Fruit fly (Drosophila melanogaster) whole organism, embryonic: Measurements from ENCODE around the gene CG13631.

Source experiments
- Aef1 ChIP-seq: fragments of 200-800 bp; sonication (Bioruptor generic); IDR thresholded peaks from 3 replicates; pipeline ENCODE4 v1.3.6; 2022; ENCODE audit warnings: missing biosample characterization, missing genetic modification characterization
- Asciz ChIP-seq: fragments of 200-800 bp; sonication (Bioruptor generic); optimal IDR thresholded peaks from 2 replicates; lab custom pipeline; 2017; ENCODE audit warnings: missing biosample characterization, mild to moderate bottlenecking, missing genetic modification characterization, missing genetic modification reagents
- B-H1 ChIP-seq: fragments of 200-800 bp; sonication (Bioruptor generic); IDR thresholded peaks from 3 replicates; pipeline ENCODE4 v1.3.6; 2022; ENCODE audit warnings: missing biosample characterization, missing genetic modification characterization
- CG10267 ChIP-seq: fragments of 200-800 bp; sonication (Bioruptor generic); optimal IDR thresholded peaks from 2 replicates; lab custom pipeline; 2018; ENCODE audit warnings: missing biosample characterization, mild to moderate bottlenecking, missing genetic modification characterization, moderate library complexity
- CG11093 ChIP-seq: fragments of 200-800 bp; sonication (Bioruptor generic); IDR thresholded peaks from 3 replicates; pipeline ENCODE4 v1.3.6; 2022; ENCODE audit warnings: missing biosample characterization, missing genetic modification characterization
- CG12942 ChIP-seq: fragments of 200-800 bp; sonication (Bioruptor generic); optimal IDR thresholded peaks from 3 replicates; lab custom pipeline; 2016; ENCODE audit warnings: missing biosample characterization, missing genetic modification characterization
- CG13287 ChIP-seq: fragments of 200-800 bp; sonication (Bioruptor generic); IDR thresholded peaks from 2 replicates; pipeline ENCODE4 v1.3.6; 2022; ENCODE audit warnings: missing biosample characterization, missing genetic modification characterization; ENCODE audit not compliant: partially characterized antibody
- CG14014 ChIP-seq: fragments of 200-800 bp; sonication (Bioruptor generic); IDR thresholded peaks from 2 replicates; pipeline ENCODE4 v1.3.6; 2022; ENCODE audit warnings: missing biosample characterization, missing genetic modification characterization
- CG14965 ChIP-seq: fragments of 200-800 bp; sonication (Bioruptor generic); optimal IDR thresholded peaks from 2 replicates; lab custom pipeline; 2016; ENCODE audit warnings: missing biosample characterization, missing genetic modification characterization, borderline replicate concordance
- CG15073 ChIP-seq: fragments of 200-800 bp; sonication (Bioruptor generic); optimal IDR thresholded peaks from 2 replicates; lab custom pipeline; 2016; ENCODE audit warnings: missing biosample characterization, missing genetic modification characterization
- CG17802 ChIP-seq: fragments of 200-800 bp; sonication (Bioruptor generic); optimal IDR thresholded peaks from 2 replicates; lab custom pipeline; 2018; ENCODE audit warnings: missing biosample characterization, mild to moderate bottlenecking, missing genetic modification characterization, moderate library complexity
- CG2120 ChIP-seq: fragments of 200-800 bp; sonication (Bioruptor generic); optimal IDR thresholded peaks from 3 replicates; lab custom pipeline; 2016; ENCODE audit warnings: missing biosample characterization, missing genetic modification characterization
- CG30020 ChIP-seq: fragments of 200-800 bp; optimal IDR thresholded peaks from 2 replicates; lab custom pipeline; 2019; ENCODE audit warnings: missing biosample characterization, mild to moderate bottlenecking, missing genetic modification characterization, moderate library complexity
- CG30431 ChIP-seq: fragments of 200-800 bp; sonication (Bioruptor generic); optimal IDR thresholded peaks from 2 replicates; lab custom pipeline; 2017; ENCODE audit warnings: missing biosample characterization, missing genetic modification characterization
- CG33213 ChIP-seq: fragments of 200-800 bp; sonication (Bioruptor generic); optimal IDR thresholded peaks from 3 replicates; lab custom pipeline; 2016; ENCODE audit warnings: missing biosample characterization, missing genetic modification characterization
- CG34376 ChIP-seq: fragments of 200-800 bp; sonication (Bioruptor generic); optimal IDR thresholded peaks from 2 replicates; lab custom pipeline; 2018; ENCODE audit warnings: missing biosample characterization, mild to moderate bottlenecking, missing genetic modification characterization
- CG4730 ChIP-seq: fragments of 200-800 bp; sonication (Bioruptor generic); IDR thresholded peaks from 2 replicates; pipeline ENCODE4 v1.3.6; 2022; ENCODE audit warnings: missing biosample characterization, missing genetic modification characterization
- CG4820 ChIP-seq: fragments of 200-800 bp; sonication (Bioruptor generic); optimal IDR thresholded peaks from 3 replicates; lab custom pipeline; 2016; ENCODE audit warnings: missing biosample characterization, missing genetic modification characterization
- CG4854 ChIP-seq: fragments of 200-800 bp; sonication (Bioruptor generic); optimal IDR thresholded peaks from 2 replicates; lab custom pipeline; 2016; ENCODE audit warnings: missing biosample characterization, missing genetic modification characterization, inconsistent platforms
- CG5245 ChIP-seq: fragments of 200-800 bp; sonication (Bioruptor generic); optimal IDR thresholded peaks from 3 replicates; lab custom pipeline; 2016; ENCODE audit warnings: missing biosample characterization, missing genetic modification characterization
- CG7357 ChIP-seq: fragments of 200-800 bp; sonication (Bioruptor generic); IDR thresholded peaks from 3 replicates; pipeline ENCODE4 v1.3.6; 2022; ENCODE audit warnings: missing biosample characterization, missing genetic modification characterization
- CG8089 ChIP-seq: fragments of 200-800 bp; sonication (Bioruptor generic); optimal IDR thresholded peaks from 3 replicates; lab custom pipeline; 2016; ENCODE audit warnings: missing biosample characterization, missing genetic modification characterization
- CG9932 ChIP-seq: fragments of 200-800 bp; sonication (Bioruptor generic); IDR thresholded peaks from 2 replicates; pipeline ENCODE4 v1.3.6; 2022; ENCODE audit warnings: missing biosample characterization, missing genetic modification characterization
- CHES-1-like ChIP-seq: fragments of 200-800 bp; sonication (Bioruptor generic); optimal IDR thresholded peaks from 2 replicates; lab custom pipeline; 2016; ENCODE audit warnings: missing biosample characterization, missing genetic modification characterization
- Doc2 ChIP-seq: fragments of 200-800 bp; sonication (Bioruptor generic); IDR thresholded peaks from 2 replicates; pipeline ENCODE4 v1.3.6; 2022; ENCODE audit warnings: missing biosample characterization, missing genetic modification characterization
- Fer2 ChIP-seq: fragments of 200-800 bp; sonication (Bioruptor generic); optimal IDR thresholded peaks from 2 replicates; lab custom pipeline; 2018; ENCODE audit warnings: missing biosample characterization, mild to moderate bottlenecking, missing genetic modification characterization, moderate library complexity
- Gsc ChIP-seq: fragments of 200-800 bp; sonication (Bioruptor generic); IDR thresholded peaks from 2 replicates; pipeline ENCODE4 v1.3.6; 2022; ENCODE audit warnings: missing biosample characterization, missing genetic modification characterization
- Hey ChIP-seq: fragments of 200-800 bp; sonication (Bioruptor generic); optimal IDR thresholded peaks from 3 replicates; lab custom pipeline; 2018; ENCODE audit warnings: missing biosample characterization, mild to moderate bottlenecking, missing genetic modification characterization
- Kr ChIP-seq: fragments of 200-800 bp; sonication (Bioruptor generic); optimal IDR thresholded peaks from 2 replicates; lab custom pipeline; 2017; ENCODE audit warnings: missing biosample characterization, mild to moderate bottlenecking, missing genetic modification characterization
- Lim3 ChIP-seq: fragments of 200-800 bp; sonication (Bioruptor generic); IDR thresholded peaks from 2 replicates; pipeline ENCODE4 v1.3.6; 2022; ENCODE audit warnings: missing biosample characterization, missing genetic modification characterization
- MESR4 ChIP-seq: fragments of 200-800 bp; sonication (Bioruptor generic); optimal IDR thresholded peaks from 2 replicates; lab custom pipeline; 2018; ENCODE audit warnings: missing biosample characterization, mild to moderate bottlenecking, missing genetic modification characterization, moderate library complexity
- Nf-YA ChIP-seq: fragments of 200-800 bp; sonication (Bioruptor generic); IDR thresholded peaks from 2 replicates; pipeline ENCODE4 v1.3.6; 2022; ENCODE audit warnings: missing biosample characterization, missing genetic modification characterization
- danr ChIP-seq: fragments of 200-800 bp; sonication (Bioruptor generic); IDR thresholded peaks from 2 replicates; pipeline ENCODE4 v1.3.6; 2022; ENCODE audit warnings: missing biosample characterization, missing genetic modification characterization
- dm ChIP-seq: fragments of 200-800 bp; sonication (Bioruptor generic); optimal IDR thresholded peaks from 3 replicates; lab custom pipeline; 2016; ENCODE audit warnings: missing biosample characterization, missing genetic modification characterization
- exex ChIP-seq: fragments of 200-800 bp; sonication (Bioruptor generic); optimal IDR thresholded peaks from 4 replicates; lab custom pipeline; 2018; ENCODE audit warnings: missing biosample characterization, mild to moderate bottlenecking, missing genetic modification characterization, moderate library complexity
- ftz-f1 ChIP-seq: fragments of 200-800 bp; sonication (Bioruptor generic); optimal IDR thresholded peaks from 2 replicates; lab custom pipeline; 2016; ENCODE audit warnings: missing biosample characterization, missing genetic modification characterization
- hb ChIP-seq: fragments of 200-800 bp; sonication (Bioruptor generic); IDR thresholded peaks from 3 replicates; pipeline ENCODE4 v1.3.6; 2022; ENCODE audit warnings: missing biosample characterization, missing genetic modification characterization; ENCODE audit not compliant: partially characterized antibody
- hbn ChIP-seq: fragments of 200-800 bp; sonication (Bioruptor generic); IDR thresholded peaks from 2 replicates; pipeline ENCODE4 v1.3.6; 2022; ENCODE audit warnings: missing biosample characterization, missing genetic modification characterization; ENCODE audit not compliant: partially characterized antibody
- insv ChIP-seq, 2 experiments: fragments of 200-800 bp; sonication (Bioruptor generic); optimal IDR thresholded peaks; 3 replicates each; lab custom pipeline; 2016 to 2018; ENCODE audit warnings: missing biosample characterization in 2 of 2, missing genetic modification characterization in 2 of 2
- jing ChIP-seq: fragments of 200-800 bp; sonication (Bioruptor generic); optimal IDR thresholded peaks from 2 replicates; lab custom pipeline; 2018; ENCODE audit warnings: missing biosample characterization, mild to moderate bottlenecking, missing genetic modification characterization
- nerfin-1 ChIP-seq: fragments of 200-800 bp; sonication (Bioruptor generic); optimal IDR thresholded peaks from 3 replicates; lab custom pipeline; 2019; ENCODE audit warnings: missing biosample characterization, mild to moderate bottlenecking, missing genetic modification characterization, moderate library complexity
- nerfin-2 ChIP-seq: fragments of 200-800 bp; sonication (Bioruptor generic); IDR thresholded peaks from 2 replicates; pipeline ENCODE4 v1.3.6; 2022; ENCODE audit warnings: missing biosample characterization, missing genetic modification characterization; ENCODE audit not compliant: partially characterized antibody
- nom ChIP-seq: fragments of 200-800 bp; sonication (Bioruptor generic); optimal IDR thresholded peaks from 2 replicates; lab custom pipeline; 2017; ENCODE audit warnings: missing biosample characterization, missing genetic modification characterization, mild to moderate bottlenecking, moderate library complexity, missing genetic modification reagents
- org-1 ChIP-seq: fragments of 200-800 bp; sonication (Bioruptor generic); optimal IDR thresholded peaks from 2 replicates; lab custom pipeline; 2017; ENCODE audit warnings: missing biosample characterization, missing genetic modification characterization
- pho ChIP-seq: fragments of 200-800 bp; sonication (Bioruptor generic); optimal IDR thresholded peaks from 2 replicates; lab custom pipeline; 2016; ENCODE audit warnings: missing biosample characterization, missing genetic modification characterization
- ro ChIP-seq: fragments of 200-800 bp; sonication (Bioruptor generic); IDR thresholded peaks from 2 replicates; pipeline ENCODE4 v1.3.6; 2022; ENCODE audit warnings: missing biosample characterization, missing genetic modification characterization
- run ChIP-seq: fragments of 200-800 bp; sonication (Bioruptor generic); optimal IDR thresholded peaks from 3 replicates; lab custom pipeline; 2018; ENCODE audit warnings: missing biosample characterization, mild to moderate bottlenecking, missing genetic modification characterization
- sens ChIP-seq: fragments of 200-800 bp; sonication (Bioruptor generic); peaks from one replicate; lab custom pipeline; 2016; ENCODE audit warnings: missing biosample characterization, missing genetic modification characterization
- tup ChIP-seq: fragments of 200-800 bp; sonication (Bioruptor generic); optimal IDR thresholded peaks from 2 replicates; lab custom pipeline; 2016; ENCODE audit warnings: missing biosample characterization, mild to moderate bottlenecking, missing genetic modification characterization, moderate library complexity

Gene CG13631

dm6 chr3R:24810844-24811625 is 41.9 kb downstream of the CG13631 start (continued):
- TF ChIP-seq Doc2 (GFP tag; lab: Robert Waterston, UW): peak; percentile 77
- TF ChIP-seq hbn (GFP tag; lab: Robert Waterston, UW): no peak
- no peak for TF ChIP-seq CG13287 (GFP tag; lab: Robert Waterston, UW)
- TF ChIP-seq nerfin-2 (GFP tag; lab: Robert Waterston, UW): no peak
- TF ChIP-seq CG17802 (tag; lab: Kevin White, UChicago): peak; percentile 67
- peak; percentile 95 for TF ChIP-seq CG2120 (GFP tag; lab: Kevin White, UChicago)
- peak; percentile 40 for TF ChIP-seq ftz-f1 (GFP tag; lab: Kevin White, UChicago)
- peak; percentile 19 for TF ChIP-seq nom
- peak; percentile 97 for TF ChIP-seq sens
- TF ChIP-seq tup (GFP tag; lab: Kevin White, UChicago): peak; percentile 80
- peak; percentile 59 for TF ChIP-seq run (tag; lab: Kevin White, UChicago)
- TF ChIP-seq MESR4 (GFP tag; lab: Kevin White, UChicago): peak; percentile 44
- peak; percentile 87 for TF ChIP-seq B-H1 (GFP tag; lab: Robert Waterston, UW)
- TF ChIP-seq CG14965 (GFP tag; lab: Kevin White, UChicago): no peak
- TF ChIP-seq Aef1 (GFP tag; lab: Robert Waterston, UW): peak; percentile 89
- TF ChIP-seq hb (GFP tag; lab: Robert Waterston, UW): no peak
- peak; percentile 76 for TF ChIP-seq jing
- TF ChIP-seq CG8089 (GFP tag; lab: Kevin White, UChicago): peak; percentile 74
- TF ChIP-seq CG33213 (GFP tag; lab: Kevin White, UChicago): peak; percentile 45
- peak; percentile 79 for TF ChIP-seq CG12942 (GFP tag; lab: Kevin White, UChicago)
- TF ChIP-seq CG30020 (tag; lab: Kevin White, UChicago): peak; percentile 41
- peak; percentile 85 for TF ChIP-seq org-1 (GFP tag; lab: Kevin White, UChicago)
- peak; percentile 73 for TF ChIP-seq CG30431 (GFP tag; lab: Kevin White, UChicago)
- peak; percentile 59 for TF ChIP-seq Hey (tag; lab: Kevin White, UChicago)
- no peak for TF ChIP-seq Kr (GFP tag; lab: Kevin White, UChicago)
- TF ChIP-seq CG7357: peak; percentile 79
- peak; percentile 76 for TF ChIP-seq CG4854
- peak; percentile 62 for TF ChIP-seq exex
- TF ChIP-seq ro (GFP tag; lab: Robert Waterston, UW): peak; percentile 50; the same call in 1 of the 2 replicates
- TF ChIP-seq nerfin-1 (tag; lab: Kevin White, UChicago): peak; percentile 77
- peak; percentile 88 for TF ChIP-seq CG9932 (GFP tag; lab: Robert Waterston, UW)
- TF ChIP-seq insv (GFP tag; optimal IDR thresholded peaks at IDR 0.05; lab: Kevin White, UChicago): no peak
- TF ChIP-seq CG4730 (GFP tag; lab: Robert Waterston, UW): peak; percentile 85
- TF ChIP-seq danr (GFP tag; lab: Robert Waterston, UW): peak; percentile 75
- peak; percentile 76 for TF ChIP-seq pho (GFP tag; lab: Kevin White, UChicago)
- TF ChIP-seq Asciz: peak; percentile 79
- peak; percentile 82 for TF ChIP-seq Nf-YA (GFP tag; lab: Robert Waterston, UW)
- peak; percentile 83 for TF ChIP-seq Fer2 (tag; lab: Kevin White, UChicago)
- peak; percentile 80 for TF ChIP-seq CG11093
- TF ChIP-seq Gsc (GFP tag; lab: Robert Waterston, UW): no peak
- peak; percentile 74 for TF ChIP-seq CG34376 (GFP tag; lab: Kevin White, UChicago)
- peak; percentile 84 for TF ChIP-seq CG4820 (GFP tag; lab: Kevin White, UChicago)
- TF ChIP-seq CG14014: peak; percentile 93
- TF ChIP-seq dm: peak; percentile 71
- TF ChIP-seq CHES-1-like (GFP tag; lab: Kevin White, UChicago): peak; percentile 82
- peak; percentile 87 for TF ChIP-seq CG5245 (GFP tag; lab: Kevin White, UChicago)
- peak; percentile 63 for TF ChIP-seq CG10267 (tag; lab: Kevin White, UChicago)
- TF ChIP-seq CG15073 (GFP tag; lab: Kevin White, UChicago): peak; percentile 17
- TF ChIP-seq Lim3: peak; percentile 47; the same call in 1 of the 2 replicates
